Worm (Caenorhabditis elegans): ENCODE results near the gene cah-3.

DNA sequence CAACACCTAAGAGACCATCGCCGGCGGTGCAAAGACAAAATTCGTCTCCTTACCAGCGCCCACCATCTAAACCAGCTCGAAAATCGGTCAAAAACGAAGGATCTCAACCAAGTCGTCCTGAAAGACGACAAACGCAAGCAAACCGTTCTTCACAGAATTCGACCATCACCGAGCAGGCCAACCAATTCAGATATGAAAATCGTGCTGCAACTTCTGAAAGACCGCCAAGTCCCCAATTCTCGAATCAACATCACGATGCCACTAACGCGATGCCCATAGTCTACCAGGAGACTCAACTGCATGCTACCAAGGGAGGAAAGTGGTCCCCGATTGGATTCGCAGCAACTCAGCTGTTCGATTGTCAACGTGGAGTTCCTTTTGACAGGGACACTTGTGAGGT, 32.2 kb downstream of the cah-3 start, which contains the start of gene T25D1.1:
- no peak for TF ChIP-seq B0310.2 (tag; optimal IDR thresholded peaks at IDR 0.05)
- no peak for TF ChIP-seq ceh-36 (tag; optimal IDR thresholded peaks at IDR 0.05)
- TF ChIP-seq ama-1 (optimal IDR thresholded peaks at IDR 0.05): no peak
- TF ChIP-seq flt-1 (GFP tag; IDR thresholded peaks at IDR 0.05): no peak
- TF ChIP-seq hmg-4 (GFP tag; optimal IDR thresholded peaks at IDR 0.05): no peak
- no peak for TF ChIP-seq tbx-37 (GFP tag; conservative IDR thresholded peaks at IDR 0.05)
- TF ChIP-seq tbx-11 (GFP tag; IDR thresholded peaks at IDR 0.05): no peak
- TF ChIP-seq hnd-1 (tag; optimal IDR thresholded peaks at IDR 0.05): no peak
- TF ChIP-seq ceh-13 (GFP tag; optimal IDR thresholded peaks at IDR 0.05): no peak
- TF ChIP-seq tra-4 (tag; optimal IDR thresholded peaks at IDR 0.05): no peak
- no peak for TF ChIP-seq sea-1 (GFP tag; conservative IDR thresholded peaks at IDR 0.05)
- TF ChIP-seq ets-7 (tag; optimal IDR thresholded peaks at IDR 0.05): no peak
